Fruit fly (Drosophila melanogaster): ENCODE results near the gene pll.

The pll gene

dm6 chr3R:27272233-27272632 is 19.3 kb upstream of the pll start (continued):
- TF ChIP-seq knrl (GFP tag; IDR thresholded peaks at IDR 0.05; ENCODE audit: partially characterized antibody) (no peak), Sry-δ (GFP tag; optimal IDR thresholded peaks at IDR 0.05) (peak; percentile 8), CG30403 (GFP tag; optimal IDR thresholded peaks at IDR 0.05) (no peak), CG5953 (GFP tag; IDR thresholded peaks at IDR 0.05) (no peak), CG6272 (GFP tag; IDR thresholded peaks at IDR 0.05) (no peak), CG15514 (GFP tag; optimal IDR thresholded peaks at IDR 0.05) (peak; percentile 22), usp (GFP tag; optimal IDR thresholded peaks at IDR 0.05) (no peak), Myb (GFP tag; optimal IDR thresholded peaks at IDR 0.05) (peak; percentile 23), CG10959 (GFP tag; IDR thresholded peaks at IDR 0.05) (no peak), Nf-YC (tag; optimal IDR thresholded peaks at IDR 0.05) (no peak), zfh1 (GFP tag; IDR thresholded peaks at IDR 0.05) (no peak), Hand (GFP tag; optimal IDR thresholded peaks at IDR 0.05) (no peak), CG14441 (GFP tag; IDR thresholded peaks at IDR 0.05) (no peak), CG12744 (GFP tag; optimal IDR thresholded peaks at IDR 0.05) (no peak), CG18619 (GFP tag; optimal IDR thresholded peaks at IDR 0.05) (no peak), CG32772 (GFP tag; IDR thresholded peaks at IDR 0.05) (0 out of 2 replicates have a peak, but pooled peaks have one; percentile 40), mld (GFP tag; IDR thresholded peaks at IDR 0.05; ENCODE audit: partially characterized antibody) (no peak), Hsf (GFP tag; optimal IDR thresholded peaks at IDR 0.05) (no peak), Dp (GFP tag; optimal IDR thresholded peaks at IDR 0.05) (peak; percentile 20), CG1024 (GFP tag; IDR thresholded peaks at IDR 0.05) (no peak), CG1602 (GFP tag; optimal IDR thresholded peaks at IDR 0.05) (no peak), HHEX (GFP tag; optimal IDR thresholded peaks at IDR 0.05) (no peak), CrebB (tag; optimal IDR thresholded peaks at IDR 0.05) (no peak), CG3065 (GFP tag; optimal IDR thresholded peaks at IDR 0.05) (no peak), run (tag; optimal IDR thresholded peaks at IDR 0.05) (no peak), Dek (tag; optimal IDR thresholded peaks at IDR 0.05) (no peak), Rfx (GFP tag; IDR thresholded peaks at IDR 0.05) (no peak), Fer1 (GFP tag; optimal IDR thresholded peaks at IDR 0.05) (no peak), trem (tag; optimal IDR thresholded peaks at IDR 0.05) (peak; percentile 41), CG11723 (GFP tag; optimal IDR thresholded peaks at IDR 0.05) (no peak), lov (optimal IDR thresholded peaks at IDR 0.05) (no peak), lov (GFP tag; IDR thresholded peaks at IDR 0.05) (no peak), wdn (GFP tag; IDR thresholded peaks at IDR 0.05) (no peak), bbx (GFP tag; IDR thresholded peaks at IDR 0.05; ENCODE audit: partially characterized antibody) (no peak), nau (GFP tag; optimal IDR thresholded peaks at IDR 0.05) (no peak), vfl (GFP tag; optimal IDR thresholded peaks at IDR 0.05) (no peak), CG1603 (tag; optimal IDR thresholded peaks at IDR 0.05) (no peak), Med (GFP tag) (no peak), Antp (GFP tag; optimal IDR thresholded peaks at IDR 0.05) (no peak), otp (GFP tag; IDR thresholded peaks at IDR 0.05) (no peak), vnd (GFP tag; IDR thresholded peaks at IDR 0.05; ENCODE audit: partially characterized antibody) (no peak)

Measured in whole organism, embryonic.